Worm (Caenorhabditis elegans): ENCODE measurements around the gene pkc-2.
A peak's percentile ranks its signal among the peaks of the same experiment; 100 is the strongest.

pkc-2 gene

DNA sequence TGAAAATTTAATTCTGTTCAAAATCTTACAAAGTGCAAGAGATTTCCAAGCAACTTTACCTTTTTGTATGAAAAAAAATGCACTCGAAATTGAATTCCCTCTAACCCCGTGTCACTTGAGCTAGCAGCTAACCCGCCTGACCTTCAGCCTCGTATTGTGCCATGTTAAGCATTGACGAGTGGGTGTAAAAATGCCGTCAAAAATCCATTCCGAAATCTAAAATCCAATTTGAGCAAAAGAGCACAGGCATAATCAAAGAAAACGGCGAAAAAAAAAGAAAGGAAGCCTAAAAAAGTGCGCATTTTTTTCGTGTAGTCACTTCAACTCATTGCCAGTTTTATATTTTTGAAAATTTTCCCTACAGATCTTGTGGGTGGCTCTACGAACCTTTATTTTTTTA lies at the start of gene pkc-2:
Gene pkc-2 (plus strand): TSS at position 318 of the 400 bp plus-strand sequence.
- TF ChIP-seq mep-1 (tag; optimal IDR thresholded peaks at IDR 0.05) = no peak
- TF ChIP-seq lin-32 (GFP tag; optimal IDR thresholded peaks at IDR 0.05) = no peak
- peak; percentile 10 for TF ChIP-seq ces-1 (GFP tag; optimal IDR thresholded peaks at IDR 0.05)

DNA sequence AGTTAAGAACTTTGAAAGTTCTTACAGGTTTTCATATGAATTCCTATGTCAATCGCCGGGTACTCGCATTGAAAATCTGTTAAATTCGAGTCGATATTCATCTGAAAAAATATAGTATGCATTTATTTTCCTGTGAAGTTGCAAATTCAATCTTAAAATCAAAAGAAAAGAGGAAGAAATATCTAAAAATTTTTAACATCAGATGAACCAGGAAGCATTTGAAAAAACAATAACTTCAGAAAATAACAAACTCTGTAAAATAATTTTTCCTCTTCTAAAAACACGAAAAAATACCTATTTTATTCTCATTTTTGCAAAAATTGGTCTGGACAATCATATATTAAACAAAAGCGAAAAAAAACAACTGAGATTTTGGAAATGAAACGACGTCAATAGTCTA lies 45.5 kb upstream of the pkc-2 start, which contains the start of gene npr-7:
Gene npr-7 (minus strand): TSS at position 101 of the 400 bp plus-strand sequence.
- TF ChIP-seq blmp-1 (tag; optimal IDR thresholded peaks at IDR 0.05) (no peak), lin-13 (tag; optimal IDR thresholded peaks at IDR 0.05) (no peak), bed-3 (GFP tag; optimal IDR thresholded peaks at IDR 0.05) (no peak), unc-62 (GFP tag; optimal IDR thresholded peaks at IDR 0.05) (no peak), sptf-1 (tag; optimal IDR thresholded peaks at IDR 0.05) (no peak), unc-39 (tag; optimal IDR thresholded peaks at IDR 0.05) (no peak), ham-2 (GFP tag; optimal IDR thresholded peaks at IDR 0.05) (no peak), sem-2 (GFP tag; optimal IDR thresholded peaks at IDR 0.05) (no peak), lin-32 (GFP tag; optimal IDR thresholded peaks at IDR 0.05) (no peak), elt-3 (tag; optimal IDR thresholded peaks at IDR 0.05) (no peak), mep-1 (tag; optimal IDR thresholded peaks at IDR 0.05) (no peak), tbx-8 (GFP tag; optimal IDR thresholded peaks at IDR 0.05) (no peak), flh-1 (GFP tag; optimal IDR thresholded peaks at IDR 0.05) (no peak), hlh-1 (tag; optimal IDR thresholded peaks at IDR 0.05) (no peak)

DNA sequence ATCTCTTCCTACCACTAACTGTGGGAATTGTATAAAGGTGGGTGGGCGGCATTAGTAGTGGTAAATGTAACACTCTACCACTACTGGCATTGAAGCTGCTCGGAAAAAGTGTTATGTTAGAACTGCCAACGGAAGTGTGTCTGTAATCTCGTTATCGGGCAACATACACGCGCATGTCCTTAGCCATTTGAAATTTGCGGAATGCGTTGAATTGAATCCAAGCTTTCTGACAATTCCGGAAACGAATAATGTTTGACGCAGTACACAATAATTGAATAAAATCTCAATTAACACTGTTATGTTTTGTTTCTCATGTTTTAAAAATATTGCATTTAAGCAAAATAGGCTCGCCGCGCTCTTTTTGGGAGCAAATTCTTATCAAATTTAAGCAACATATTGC lies 39.7 kb upstream of the pkc-2 start:
- TF ChIP-seq bed-3 (GFP tag; optimal IDR thresholded peaks at IDR 0.05) = no peak
- peak; percentile 85 for TF ChIP-seq ces-1 (GFP tag; optimal IDR thresholded peaks at IDR 0.05)

DNA sequence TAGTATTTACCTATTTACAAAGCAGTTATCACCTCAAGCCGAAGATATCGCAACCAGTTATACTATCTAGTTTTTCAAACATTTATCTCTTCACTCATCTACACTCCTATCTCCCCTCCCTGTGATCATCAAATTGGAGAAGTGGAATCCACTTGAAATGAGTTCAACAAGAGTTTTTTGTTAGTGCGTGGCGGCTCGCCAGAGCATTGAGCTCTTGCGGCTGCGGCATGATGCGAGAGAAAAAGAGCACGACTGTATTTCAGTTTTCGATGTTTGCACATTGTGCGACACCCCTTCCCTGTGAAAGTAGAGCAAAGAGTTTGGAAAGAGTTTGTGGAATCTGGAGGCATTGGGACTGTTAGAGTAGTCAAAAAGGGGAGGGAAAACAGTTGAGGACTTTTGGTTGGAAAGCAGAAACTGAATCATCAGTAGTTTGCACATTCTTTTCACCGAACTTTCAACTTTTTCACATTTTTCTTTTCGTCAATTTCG lies 33.9 kb upstream of the pkc-2 start, which contains the start of gene T20B5.2:
Gene T20B5.2 (plus strand): TSS at position 442 of the 492 bp plus-strand sequence.
- TF ChIP-seq flh-1 (GFP tag; optimal IDR thresholded peaks at IDR 0.05) (no peak), ceh-39 (tag; optimal IDR thresholded peaks at IDR 0.05) (no peak), snpc-4 (tag; optimal IDR thresholded peaks at IDR 0.05) (no peak), ztf-11 (tag; optimal IDR thresholded peaks at IDR 0.05) (no peak), hlh-1 (tag; optimal IDR thresholded peaks at IDR 0.05) (no peak), M03D4.4 (tag; optimal IDR thresholded peaks at IDR 0.05) (no peak), nhr-2 (tag; optimal IDR thresholded peaks at IDR 0.05) (no peak), lin-13 (tag; optimal IDR thresholded peaks at IDR 0.05) (no peak), pha-4 (tag; optimal IDR thresholded peaks at IDR 0.05) (no peak)

DNA sequence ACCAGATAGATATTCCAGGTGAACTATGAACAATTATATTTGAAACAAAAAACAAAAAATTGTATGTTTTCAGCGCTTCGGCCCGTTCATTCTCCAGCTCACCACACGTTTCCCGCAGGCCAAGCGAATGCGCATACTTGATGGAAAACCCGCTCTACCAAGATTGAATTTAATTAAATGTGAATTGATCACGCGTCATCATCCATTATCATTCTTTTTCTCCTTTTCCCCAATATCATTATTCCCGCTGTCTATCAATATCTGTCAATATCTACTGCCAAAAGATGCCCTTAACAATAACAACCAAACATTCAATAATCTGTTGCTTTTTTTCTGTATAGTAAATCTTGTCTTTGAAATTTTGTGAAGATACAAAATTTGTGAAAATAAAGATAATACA lies 28.4 kb upstream of the pkc-2 start:
- TF ChIP-seq nhr-76 (tag; optimal IDR thresholded peaks at IDR 0.05) (no peak), nhr-2 (tag; optimal IDR thresholded peaks at IDR 0.05) (no peak), lin-32 (GFP tag; optimal IDR thresholded peaks at IDR 0.05) (no peak), tbx-8 (GFP tag; optimal IDR thresholded peaks at IDR 0.05) (no peak), flh-1 (GFP tag; optimal IDR thresholded peaks at IDR 0.05) (no peak), nhr-28 (tag; optimal IDR thresholded peaks at IDR 0.05) (no peak), cnd-1 (tag; optimal IDR thresholded peaks at IDR 0.05) (no peak), ceh-83 (GFP tag; optimal IDR thresholded peaks at IDR 0.05) (no peak), mab-5 (tag; optimal IDR thresholded peaks at IDR 0.05) (no peak), mep-1 (tag; optimal IDR thresholded peaks at IDR 0.05) (no peak), ceh-39 (tag; optimal IDR thresholded peaks at IDR 0.05) (no peak)

DNA sequence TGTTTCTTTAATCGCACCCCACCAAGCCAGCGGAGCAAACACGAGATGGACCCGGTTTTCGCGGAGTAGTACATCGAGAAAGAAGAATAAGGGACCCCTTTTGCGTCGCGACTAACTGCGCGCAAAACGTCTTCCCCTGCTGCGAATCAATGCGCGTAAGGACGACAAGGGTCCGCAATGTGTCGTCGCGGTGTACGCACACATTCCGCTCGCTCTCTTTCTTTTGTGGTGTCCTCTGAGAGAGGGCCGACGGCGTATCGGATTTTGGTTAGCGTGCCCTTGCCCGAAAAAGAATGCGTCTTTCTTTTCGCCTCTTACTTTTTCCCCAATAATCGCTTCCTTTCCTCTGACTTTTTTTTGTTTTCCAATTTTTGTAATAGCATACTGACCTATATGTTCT lies 26.8 kb upstream of the pkc-2 start:
- TF ChIP-seq sptf-1 (tag; optimal IDR thresholded peaks at IDR 0.05) (peak; percentile 81), elt-1 (tag; optimal IDR thresholded peaks at IDR 0.05; ENCODE audit: borderline replicate concordance, insufficient read depth) (no peak), mep-1 (tag; optimal IDR thresholded peaks at IDR 0.05) (peak; percentile 86), elt-3 (tag; optimal IDR thresholded peaks at IDR 0.05) (no peak), hlh-1 (tag; optimal IDR thresholded peaks at IDR 0.05) (peak; percentile 32), snpc-4 (tag; optimal IDR thresholded peaks at IDR 0.05) (no peak), sem-2 (GFP tag; optimal IDR thresholded peaks at IDR 0.05) (peak; percentile 21), unc-120 (tag; optimal IDR thresholded peaks at IDR 0.05; ENCODE audit: poor library complexity, severe bottlenecking) (peak; percentile 33), cnd-1 (tag; optimal IDR thresholded peaks at IDR 0.05) (peak; percentile 37), lsy-2 (tag; optimal IDR thresholded peaks at IDR 0.05) (no peak), drap-1 (GFP tag; optimal IDR thresholded peaks at IDR 0.05) (peak; percentile 72), bed-3 (GFP tag; optimal IDR thresholded peaks at IDR 0.05) (no peak), ceh-43 (GFP tag; optimal IDR thresholded peaks at IDR 0.05) (no peak), ceh-83 (GFP tag; optimal IDR thresholded peaks at IDR 0.05) (no peak), nhr-237 (tag; optimal IDR thresholded peaks at IDR 0.05) (no peak), nhr-28 (tag; optimal IDR thresholded peaks at IDR 0.05) (no peak), lin-32 (GFP tag; optimal IDR thresholded peaks at IDR 0.05) (no peak), mls-2 (tag; optimal IDR thresholded peaks at IDR 0.05) (peak; percentile 66), flh-1 (GFP tag; optimal IDR thresholded peaks at IDR 0.05) (peak; percentile 4), blmp-1 (tag; optimal IDR thresholded peaks at IDR 0.05) (no peak), ces-1 (GFP tag; optimal IDR thresholded peaks at IDR 0.05) (peak; percentile 77), zip-8 (tag; optimal IDR thresholded peaks at IDR 0.05) (no peak), nhr-76 (tag; optimal IDR thresholded peaks at IDR 0.05) (no peak), tbx-8 (GFP tag; optimal IDR thresholded peaks at IDR 0.05) (peak; percentile 17), ham-2 (GFP tag; optimal IDR thresholded peaks at IDR 0.05) (peak; percentile 21), unc-62 (GFP tag; optimal IDR thresholded peaks at IDR 0.05) (no peak), unc-39 (tag; optimal IDR thresholded peaks at IDR 0.05) (no peak), nhr-2 (tag; optimal IDR thresholded peaks at IDR 0.05) (no peak), ceh-39 (tag; optimal IDR thresholded peaks at IDR 0.05) (no peak), pha-4 (tag; optimal IDR thresholded peaks at IDR 0.05) (peak; percentile 69), nhr-12 (tag; optimal IDR thresholded peaks at IDR 0.05) (no peak), M03D4.4 (tag; optimal IDR thresholded peaks at IDR 0.05) (peak; percentile 61), lin-13 (tag; optimal IDR thresholded peaks at IDR 0.05) (peak; percentile 66), ztf-11 (tag; optimal IDR thresholded peaks at IDR 0.05) (no peak), mab-5 (tag; optimal IDR thresholded peaks at IDR 0.05) (no peak)

Data from whole organism, mixed stage, embryonic.